Worm (Caenorhabditis elegans): ENCODE data around the gene pqn-31.

The pqn-31 gene

ce11 chrV:9095613-9096317 is 13.6 kb upstream of the pqn-31 start, which contains the start of gene F21C10.10 (continued):
- TF ChIP-seq eor-1 (tag; optimal IDR thresholded peaks at IDR 0.05), result no peak
- peak; percentile 85 for TF ChIP-seq nfya-1 (tag; optimal IDR thresholded peaks at IDR 0.05; ENCODE audit: insufficient read depth)
- TF ChIP-seq egl-27 (tag; optimal IDR thresholded peaks at IDR 0.05), result peak; percentile 54
- TF ChIP-seq fkh-10 (GFP tag; optimal IDR thresholded peaks at IDR 0.05), result no peak
- peak; percentile 84 for TF ChIP-seq egl-5 (tag; optimal IDR thresholded peaks at IDR 0.05)
- peak in 2 of 3 experiments; percentile 43 to 81 for TF ChIP-seq elt-3 (tag; optimal IDR thresholded peaks at IDR 0.05)
- peak; percentile 94 for TF ChIP-seq nhr-25 (tag; optimal IDR thresholded peaks at IDR 0.05)
- no peak for TF ChIP-seq nhr-12 (tag; optimal IDR thresholded peaks at IDR 0.05)
- no peak for TF ChIP-seq ceh-9 (tag; optimal IDR thresholded peaks at IDR 0.05)
- no peak for TF ChIP-seq nhr-28 (tag; optimal IDR thresholded peaks at IDR 0.05)

ce11 chrV:9096674-9097073 is 12.7 kb upstream of the pqn-31 start:
- TF ChIP-seq lin-39 (tag; optimal IDR thresholded peaks at IDR 0.05) (peak; percentile 20), ama-1 (optimal IDR thresholded peaks at IDR 0.05) (peak; percentile 55), skn-1 (tag; optimal IDR thresholded peaks at IDR 0.05) (no peak)

ce11 chrV:9097213-9097612 is 12.2 kb upstream of the pqn-31 start:
- no peak for TF ChIP-seq nhr-67 (tag; optimal IDR thresholded peaks at IDR 0.05)
- no peak for TF ChIP-seq nhr-43 (tag; optimal IDR thresholded peaks at IDR 0.05; ENCODE audit: poor library complexity, severe bottlenecking)
- TF ChIP-seq eor-1 (tag; optimal IDR thresholded peaks at IDR 0.05), result no peak
- TF ChIP-seq elt-2 (tag; optimal IDR thresholded peaks at IDR 0.05), result no peak
- no peak for TF ChIP-seq daf-12 (tag; optimal IDR thresholded peaks at IDR 0.05)
- TF ChIP-seq elt-1 (tag; optimal IDR thresholded peaks at IDR 0.05), result no peak
- no peak for TF ChIP-seq nfya-1 (tag; optimal IDR thresholded peaks at IDR 0.05; ENCODE audit: insufficient read depth)
- TF ChIP-seq skn-1 (tag; optimal IDR thresholded peaks at IDR 0.05), result no peak
- no peak for TF ChIP-seq lin-39 (tag; optimal IDR thresholded peaks at IDR 0.05)
- no peak for TF ChIP-seq ama-1 (optimal IDR thresholded peaks at IDR 0.05)
- no peak for TF ChIP-seq egl-5 (tag; optimal IDR thresholded peaks at IDR 0.05)
- TF ChIP-seq fkh-2 (tag; optimal IDR thresholded peaks at IDR 0.05), result no peak
- no peak for TF ChIP-seq ztf-4 (tag; optimal IDR thresholded peaks at IDR 0.05)
- TF ChIP-seq egl-27 (tag; optimal IDR thresholded peaks at IDR 0.05), result no peak

- peak; percentile 25 for TF ChIP-seq elt-2 (tag; optimal IDR thresholded peaks at IDR 0.05)
- TF ChIP-seq eor-1 (tag; optimal IDR thresholded peaks at IDR 0.05), result no peak
- peak; percentile 12 for TF ChIP-seq pha-4 (tag; optimal IDR thresholded peaks at IDR 0.05)
- no peak for TF ChIP-seq aly-2 (tag; optimal IDR thresholded peaks at IDR 0.05)
Measured at ce11 chrV:9098280-9098973, 11.0 kb upstream of the pqn-31 start, which contains the start of gene F21C10.9. F21C10.9 (minus strand) TSS chrV:9098696.

- TF ChIP-seq nhr-76 (tag; optimal IDR thresholded peaks at IDR 0.05), result no peak
- no peak for TF ChIP-seq daf-12 (tag; optimal IDR thresholded peaks at IDR 0.05)
- no peak for TF ChIP-seq unc-39 (tag; optimal IDR thresholded peaks at IDR 0.05)
Measured at ce11 chrV:9101062-9101461, 8.3 kb upstream of the pqn-31 start, which contains the start of gene frpr-6. frpr-6 (minus strand) TSS chrV:9101162.

- TF ChIP-seq elt-3 (tag; optimal IDR thresholded peaks at IDR 0.05) (no peak), nfya-1 (tag; optimal IDR thresholded peaks at IDR 0.05; ENCODE audit: insufficient read depth) (no peak), unc-62 (GFP tag; optimal IDR thresholded peaks at IDR 0.05) (no peak), lsy-12 (tag; optimal IDR thresholded peaks at IDR 0.05) (no peak), lin-39 (tag; optimal IDR thresholded peaks at IDR 0.05) (no peak), nhr-67 (tag; optimal IDR thresholded peaks at IDR 0.05) (no peak), fkh-2 (tag; optimal IDR thresholded peaks at IDR 0.05) (no peak), egl-27 (tag; optimal IDR thresholded peaks at IDR 0.05) (no peak), elt-2 (tag; optimal IDR thresholded peaks at IDR 0.05) (no peak), ZK546.5 (tag; optimal IDR thresholded peaks at IDR 0.05) (no peak), nhr-12 (tag; optimal IDR thresholded peaks at IDR 0.05) (no peak), aly-2 (tag; optimal IDR thresholded peaks at IDR 0.05) (no peak)
Measured at ce11 chrV:9108219-9108618, 1.2 kb upstream of the pqn-31 start, which contains the start of gene F21C10.18. F21C10.18 (plus strand) TSS chrV:9108519.

Measured in whole organism, L3 larva.